Fruit fly (Drosophila melanogaster) whole organism, wandering third instar larva: ENCODE data around the gene CG5114.

Source experiments
- CrebA ChIP-seq: fragments of 200-800 bp; sonication (Bioruptor generic); optimal IDR thresholded peaks from 2 replicates; lab custom pipeline; 2016; ENCODE audit warnings: missing biosample characterization, mild to moderate bottlenecking, missing genetic modification characterization, borderline replicate concordance
- Dfd ChIP-seq: fragments of >200 bp; optimal IDR thresholded peaks from 2 replicates; lab custom pipeline; 2017; ENCODE audit warnings: missing biosample characterization, missing genetic modification characterization
- Hnf4 ChIP-seq: fragments of 200-800 bp; sonication (Bioruptor generic); optimal IDR thresholded peaks from 2 replicates; lab custom pipeline; 2016; ENCODE audit warnings: missing biosample characterization, mild to moderate bottlenecking, missing genetic modification characterization
- Mio ChIP-seq: sonication (Bioruptor generic); optimal IDR thresholded peaks from 2 replicates; lab custom pipeline; 2016; ENCODE audit warnings: missing biosample characterization, missing genetic modification characterization
- Myc ChIP-seq: fragments of >200 bp; optimal IDR thresholded peaks from 2 replicates; lab custom pipeline; 2017
- OdsH ChIP-seq: fragments of 200-800 bp; sonication (Bioruptor generic); optimal IDR thresholded peaks from 2 replicates; lab custom pipeline; 2016; ENCODE audit warnings: missing biosample characterization, mild to moderate bottlenecking, missing genetic modification characterization
- brk ChIP-seq: fragments of 200-800 bp; sonication (Bioruptor generic); optimal IDR thresholded peaks from 2 replicates; lab custom pipeline; 2016; ENCODE audit warnings: missing biosample characterization, mild to moderate bottlenecking, missing genetic modification characterization
- lola ChIP-seq: fragments of >200 bp; optimal IDR thresholded peaks from 2 replicates; lab custom pipeline; 2017; ENCODE audit warnings: missing biosample characterization, missing genetic modification characterization
- pan ChIP-seq: fragments of >200 bp; optimal IDR thresholded peaks from 2 replicates; lab custom pipeline; 2017
- tai ChIP-seq: sonication (Bioruptor generic); optimal IDR thresholded peaks from 2 replicates; lab custom pipeline; 2016; ENCODE audit warnings: missing biosample characterization, missing genetic modification characterization
- usp ChIP-seq: fragments of >200 bp; optimal IDR thresholded peaks from 2 replicates; lab custom pipeline; 2017; ENCODE audit warnings: missing biosample characterization, missing genetic modification characterization

DNA sequence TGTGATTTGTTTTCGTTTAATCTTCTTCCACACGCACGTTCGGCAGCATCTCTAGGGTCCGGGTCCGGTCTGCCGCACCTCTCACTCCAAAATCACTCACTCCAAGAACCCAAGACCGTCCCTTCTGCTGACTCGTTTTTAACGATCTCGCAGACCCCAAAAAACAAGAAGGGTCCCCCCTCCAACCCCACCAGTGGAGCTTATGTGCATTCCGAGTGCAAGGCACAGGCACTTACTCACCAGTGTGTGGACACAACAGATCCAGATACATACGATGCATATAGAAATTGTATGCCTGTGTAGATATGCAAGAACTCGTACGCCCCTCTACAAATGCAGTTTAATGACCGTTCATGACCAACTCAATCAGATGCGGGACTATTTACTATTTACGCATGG is 4.1 kb upstream of the CG5114 start:
- TF ChIP-seq tai (GFP tag; lab: Kevin White, UChicago) = no peak
- TF ChIP-seq lola (GFP tag; lab: Kevin White, UChicago) = no peak
- no peak for TF ChIP-seq Mio
- no peak for TF ChIP-seq brk (GFP tag; lab: Kevin White, UChicago)
- TF ChIP-seq Dfd (GFP tag; lab: Kevin White, UChicago) = no peak
- no peak for TF ChIP-seq usp (GFP tag; lab: Kevin White, UChicago)
- no peak for TF ChIP-seq OdsH (GFP tag; lab: Kevin White, UChicago)
- no peak for TF ChIP-seq pan (lab: Kevin White, UChicago)
- no peak for TF ChIP-seq Myc (lab: Kevin White, UChicago)
- no peak for TF ChIP-seq Hnf4
- peak; percentile 5 for TF ChIP-seq CrebA (GFP tag; lab: Kevin White, UChicago)
